Fruit fly (Drosophila melanogaster): Measurements from ENCODE around the gene spd-2.

dm6 chr3L:16586989-16587388 lies 7.8 kb downstream of the spd-2 start, which contains the start of the genes Syx8 and CG32163:
- TF ChIP-seq foxo (GFP tag; optimal IDR thresholded peaks at IDR 0.05) (no peak), h (GFP tag; optimal IDR thresholded peaks at IDR 0.05) (no peak), CG9705 (GFP tag; optimal IDR thresholded peaks at IDR 0.05) (no peak)

All from whole organism, wandering third instar larva.